Fruit fly (Drosophila melanogaster) whole organism, adult: Measurements from ENCODE around the gene CG15260.

ENCODE experiments used
- CG12768 ChIP-seq: fragments of 200-800 bp; sonication (Bioruptor generic); optimal IDR thresholded peaks from 2 replicates; lab custom pipeline; 2017; ENCODE audit warnings: missing biosample characterization, missing genetic modification characterization, mild to moderate bottlenecking, moderate library complexity, missing genetic modification reagents
- CG14711 ChIP-seq: fragments of 200-800 bp; sonication (Bioruptor generic); optimal IDR thresholded peaks from 2 replicates; lab custom pipeline; 2018; ENCODE audit warnings: missing biosample characterization, mild to moderate bottlenecking, missing genetic modification characterization, moderate library complexity
- CG1620 ChIP-seq: fragments of 200-800 bp; sonication (Bioruptor generic); optimal IDR thresholded peaks from 2 replicates; lab custom pipeline; 2016; ENCODE audit warnings: missing biosample characterization, missing genetic modification characterization
- CG33017 ChIP-seq: fragments of 200-800 bp; sonication (Bioruptor generic); optimal IDR thresholded peaks from 2 replicates; lab custom pipeline; 2018; ENCODE audit warnings: missing biosample characterization, mild to moderate bottlenecking, missing genetic modification characterization, moderate library complexity
- CG7045 ChIP-seq: fragments of 200-800 bp; sonication (Bioruptor generic); optimal IDR thresholded peaks from 2 replicates; lab custom pipeline; 2017; ENCODE audit warnings: missing biosample characterization, mild to moderate bottlenecking, missing genetic modification characterization
- CG7101 ChIP-seq: fragments of 200-800 bp; sonication (Bioruptor generic); optimal IDR thresholded peaks from 2 replicates; lab custom pipeline; 2018; ENCODE audit warnings: missing biosample characterization, mild to moderate bottlenecking, missing genetic modification characterization, moderate library complexity
- Clk ChIP-seq: fragments of 200-800 bp; sonication (Bioruptor generic); optimal IDR thresholded peaks from 2 replicates; lab custom pipeline; 2017; ENCODE audit warnings: missing biosample characterization, missing genetic modification characterization
- Crg-1 ChIP-seq: fragments of 200-800 bp; sonication (Bioruptor generic); optimal IDR thresholded peaks from 2 replicates; lab custom pipeline; 2016; ENCODE audit warnings: missing biosample characterization, missing genetic modification characterization
- Mnt ChIP-seq: fragments of 200-800 bp; sonication (Bioruptor generic); optimal IDR thresholded peaks from 2 replicates; lab custom pipeline; 2016; ENCODE audit warnings: missing biosample characterization, mild to moderate bottlenecking, missing genetic modification characterization
- cic ChIP-seq: fragments of 200-800 bp; sonication (Bioruptor generic); optimal IDR thresholded peaks from 2 replicates; lab custom pipeline; 2017; ENCODE audit warnings: missing biosample characterization, mild to moderate bottlenecking, missing genetic modification characterization, moderate library complexity
- cnc ChIP-seq, 2 experiments: fragments of >200 bp; optimal IDR thresholded peaks; 2 replicates each; lab custom pipeline; 2017
- ovo ChIP-seq: fragments of 200-800 bp; sonication (Bioruptor generic); optimal IDR thresholded peaks from 2 replicates; lab custom pipeline; 2016; ENCODE audit warnings: missing biosample characterization, missing genetic modification characterization
- pad ChIP-seq: fragments of 200-800 bp; sonication (Bioruptor generic); optimal IDR thresholded peaks from 3 replicates; lab custom pipeline; 2017; ENCODE audit warnings: missing biosample characterization, missing genetic modification characterization, mild to moderate bottlenecking, moderate library complexity, missing genetic modification reagents
- toe ChIP-seq: fragments of 200-800 bp; sonication (Bioruptor generic); optimal IDR thresholded peaks from 2 replicates; lab custom pipeline; 2016; ENCODE audit warnings: missing biosample characterization, missing genetic modification characterization

- TF ChIP-seq CG7101 (no peak), cnc (optimal IDR thresholded peaks at IDR 0.05; lab: Kevin White, UChicago) (no peak), CG14711 (tag; lab: Kevin White, UChicago) (no peak), CG1620 (GFP tag; lab: Kevin White, UChicago) (no peak), CG7045 (GFP tag; lab: Kevin White, UChicago) (no peak), Clk (GFP tag; lab: Kevin White, UChicago) (no peak), toe (GFP tag; lab: Kevin White, UChicago) (no peak), cic (GFP tag; lab: Kevin White, UChicago) (no peak), ovo (no peak), CG33017 (no peak), Mnt (GFP tag; lab: Kevin White, UChicago) (no peak), pad (GFP tag; lab: Kevin White, UChicago) (no peak), CG12768 (GFP tag; lab: Kevin White, UChicago) (no peak), Crg-1 (GFP tag; lab: Kevin White, UChicago) (no peak)
These were observed 31.2 kb upstream of the CG15260 start for dm6 chr2L:15323196-15323595.
